Fruit fly (Drosophila melanogaster): ENCODE data around the gene CG2887.

dm6 chrX:10472614-10473248, 5.6 kb downstream of the CG2887 start:
- peak; percentile 34 for TF ChIP-seq cic (GFP tag; optimal IDR thresholded peaks at IDR 0.05)
- TF ChIP-seq Mnt (GFP tag; optimal IDR thresholded peaks at IDR 0.05): peak; percentile 76
- peak; percentile 84 for TF ChIP-seq pad (GFP tag; optimal IDR thresholded peaks at IDR 0.05)
- TF ChIP-seq CG5204 (GFP tag; optimal IDR thresholded peaks at IDR 0.05): no peak
- TF ChIP-seq kay (GFP tag; ENCODE audit: borderline replicate concordance): no peak
- no peak for TF ChIP-seq CG14711 (tag; optimal IDR thresholded peaks at IDR 0.05)
- no peak for TF ChIP-seq Crg-1 (GFP tag; optimal IDR thresholded peaks at IDR 0.05)
- TF ChIP-seq CG12768 (GFP tag; optimal IDR thresholded peaks at IDR 0.05): no peak
- no peak for TF ChIP-seq CG7101 (tag; optimal IDR thresholded peaks at IDR 0.05)
- no peak for TF ChIP-seq bab1 (GFP tag; optimal IDR thresholded peaks at IDR 0.05)
- no peak for TF ChIP-seq cnc (optimal IDR thresholded peaks at IDR 0.05)
- TF ChIP-seq CG1620 (GFP tag; optimal IDR thresholded peaks at IDR 0.05): peak; percentile 34
- no peak for TF ChIP-seq ovo (GFP tag; optimal IDR thresholded peaks at IDR 0.05)
- peak; percentile 33 for TF ChIP-seq Hr96 (GFP tag; optimal IDR thresholded peaks at IDR 0.05)

Measured in whole organism, adult.